Fruit fly (Drosophila melanogaster): ENCODE measurements around the gene viaf.

Gene viaf

DNA sequence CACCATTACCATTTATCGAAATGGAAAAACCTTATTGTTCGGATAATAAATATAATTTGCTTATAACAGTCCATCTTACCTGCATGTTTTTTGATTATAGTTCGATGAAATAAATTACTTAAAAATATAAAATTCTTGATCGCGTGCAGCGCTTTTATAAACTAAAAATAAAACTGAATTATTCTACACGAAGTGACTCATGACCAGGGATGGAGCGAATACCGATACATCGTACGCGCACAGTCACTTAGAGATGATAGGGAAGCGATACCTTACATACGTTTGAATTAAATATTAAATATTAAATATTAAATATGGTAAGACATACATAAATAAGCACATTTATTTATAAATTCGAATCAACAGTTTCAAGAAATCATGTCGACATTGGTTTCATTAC is at the start of gene viaf (continued):
- TF ChIP-seq mld (GFP tag; IDR thresholded peaks at IDR 0.05; ENCODE audit: partially characterized antibody) (peak; percentile 85; the same call in 1 of the 3 replicates), Nf-YC (tag; optimal IDR thresholded peaks at IDR 0.05) (no peak), wdn (GFP tag; IDR thresholded peaks at IDR 0.05) (no peak), hbn (GFP tag; IDR thresholded peaks at IDR 0.05; ENCODE audit: partially characterized antibody) (peak; percentile 85), CG7928 (GFP tag; optimal IDR thresholded peaks at IDR 0.05) (peak; percentile 95), CG1024 (GFP tag; IDR thresholded peaks at IDR 0.05) (no peak), lbe (GFP tag; optimal IDR thresholded peaks at IDR 0.05) (peak; percentile 48), CG17186 (GFP tag; optimal IDR thresholded peaks at IDR 0.05) (peak; percentile 82), CG3065 (GFP tag; optimal IDR thresholded peaks at IDR 0.05) (no peak), CG15073 (GFP tag; optimal IDR thresholded peaks at IDR 0.05) (no peak), CG4328 (GFP tag; optimal IDR thresholded peaks at IDR 0.05) (peak; percentile 19), shn (GFP tag; optimal IDR thresholded peaks at IDR 0.05) (no peak), CG18764 (GFP tag; optimal IDR thresholded peaks at IDR 0.05) (peak; percentile 67), CG6683 (GFP tag; optimal IDR thresholded peaks at IDR 0.05) (no peak), CkIIα-i1 (GFP tag; IDR thresholded peaks at IDR 0.05) (no peak), sens (GFP tag) (peak; percentile 84), hkb (optimal IDR thresholded peaks at IDR 0.05) (no peak), hkb (GFP tag; IDR thresholded peaks at IDR 0.05) (peak; percentile 66), Rx (GFP tag; IDR thresholded peaks at IDR 0.05) (no peak), CG14667 (GFP tag; IDR thresholded peaks at IDR 0.05) (no peak), CG15011 (GFP tag; optimal IDR thresholded peaks at IDR 0.05) (no peak), sim (GFP tag; IDR thresholded peaks at IDR 0.05) (no peak), ac (GFP tag; optimal IDR thresholded peaks at IDR 0.05) (no peak), CG4854 (GFP tag; optimal IDR thresholded peaks at IDR 0.05) (no peak), CG10543 (GFP tag; optimal IDR thresholded peaks at IDR 0.05) (no peak), row (GFP tag; IDR thresholded peaks at IDR 0.05) (peak; percentile 86), CG3407 (GFP tag; optimal IDR thresholded peaks at IDR 0.05) (no peak), psq (GFP tag; optimal IDR thresholded peaks at IDR 0.05) (no peak), Ssrp (tag; optimal IDR thresholded peaks at IDR 0.05) (peak; percentile 45), CG9215 (GFP tag; IDR thresholded peaks at IDR 0.05) (no peak), Sry-β (GFP tag; optimal IDR thresholded peaks at IDR 0.05) (no peak), CG18476 (GFP tag; optimal IDR thresholded peaks at IDR 0.05) (no peak), slou (GFP tag; optimal IDR thresholded peaks at IDR 0.05) (peak; percentile 27), CG1602 (GFP tag; optimal IDR thresholded peaks at IDR 0.05) (peak; percentile 63), chif (GFP tag; optimal IDR thresholded peaks at IDR 0.05) (no peak), ap (GFP tag; IDR thresholded peaks at IDR 0.05) (0 out of 2 replicates have a peak, but pooled peaks have one; percentile 7), ara (GFP tag; IDR thresholded peaks at IDR 0.05) (no peak; the same call in 1 of the 2 replicates), Xrp1 (GFP tag; IDR thresholded peaks at IDR 0.05) (no peak; the same call in 1 of the 2 replicates), CG10979 (tag; optimal IDR thresholded peaks at IDR 0.05) (peak; percentile 52), CG10209 (GFP tag; optimal IDR thresholded peaks at IDR 0.05) (peak; percentile 35), CG2120 (GFP tag; optimal IDR thresholded peaks at IDR 0.05) (peak; percentile 62), Six4 (GFP tag; optimal IDR thresholded peaks at IDR 0.05) (peak; percentile 45), bowl (GFP tag; IDR thresholded peaks at IDR 0.05) (no peak), emc (GFP tag; optimal IDR thresholded peaks at IDR 0.05) (no peak), MESR4 (GFP tag; optimal IDR thresholded peaks at IDR 0.05) (peak; percentile 76), usp (GFP tag; optimal IDR thresholded peaks at IDR 0.05) (no peak), CG17612 (GFP tag; IDR thresholded peaks at IDR 0.05) (no peak), CG31224 (GFP tag; IDR thresholded peaks at IDR 0.05) (no peak), CG9797 (GFP tag; optimal IDR thresholded peaks at IDR 0.05) (no peak), Hr39 (optimal IDR thresholded peaks at IDR 0.05) (no peak), fd3F (GFP tag; optimal IDR thresholded peaks at IDR 0.05) (peak; percentile 30), pros (GFP tag; optimal IDR thresholded peaks at IDR 0.05) (no peak), crp (GFP tag; optimal IDR thresholded peaks at IDR 0.05) (no peak)

Measured in whole organism, embryonic.